Worm (Caenorhabditis elegans) whole organism, late embryonic: ENCODE data around the gene F09C6.15.

Experiments
- F13H6.1 ChIP-seq: sonication (generic microtip); optimal IDR thresholded peaks from 2 replicates; lab custom pipeline; 2016; ENCODE audit warnings: missing genetic modification characterization, missing compliant biosample characterization
- ahr-1 ChIP-seq: sonication (generic microtip); optimal IDR thresholded peaks from 2 replicates; lab custom pipeline; 2016; ENCODE audit warnings: missing genetic modification characterization, missing compliant biosample characterization
- ama-1 ChIP-seq: fragments of 150-350 bp; optimal IDR thresholded peaks from 2 replicates; lab custom pipeline; 2014
- ceh-19 ChIP-seq: fragments of 200-800 bp; sonication (Bioruptor generic); optimal IDR thresholded peaks from 2 replicates; lab custom pipeline; 2018; ENCODE audit warnings: mild to moderate bottlenecking, missing genetic modification characterization, missing compliant biosample characterization
- ceh-2 ChIP-seq: sonication (generic microtip); optimal IDR thresholded peaks from 2 replicates; lab custom pipeline; 2016; ENCODE audit warnings: missing genotype, missing genetic modification characterization, missing compliant biosample characterization
- ceh-22 ChIP-seq: sonication (generic microtip); optimal IDR thresholded peaks from 2 replicates; lab custom pipeline; 2017; ENCODE audit warnings: missing biosample characterization, missing genetic modification characterization
- ceh-31 ChIP-seq: sonication (generic microtip); optimal IDR thresholded peaks from 2 replicates; lab custom pipeline; 2016; ENCODE audit warnings: missing genetic modification characterization, missing compliant biosample characterization
- ceh-48 ChIP-seq: sonication (generic microtip); optimal IDR thresholded peaks from 2 replicates; lab custom pipeline; 2016; ENCODE audit warnings: missing genetic modification characterization, inconsistent platforms, missing compliant biosample characterization
- ceh-9 ChIP-seq: sonication (generic microtip); optimal IDR thresholded peaks from 2 replicates; lab custom pipeline; 2016; ENCODE audit warnings: mild to moderate bottlenecking, missing genetic modification characterization, inconsistent platforms, missing compliant biosample characterization
- che-1 ChIP-seq: sonication (generic microtip); optimal IDR thresholded peaks from 2 replicates; lab custom pipeline; 2016; ENCODE audit warnings: mild to moderate bottlenecking, missing genetic modification characterization, missing compliant biosample characterization
- dmd-4 ChIP-seq: sonication (generic microtip); optimal IDR thresholded peaks from 2 replicates; lab custom pipeline; 2016; ENCODE audit warnings: borderline replicate concordance, missing genetic modification characterization, missing compliant biosample characterization
- elt-2 ChIP-seq: sonication (generic microtip); optimal IDR thresholded peaks from 2 replicates; lab custom pipeline; 2016; ENCODE audit warnings: missing genetic modification reagents, missing genetic modification characterization, missing compliant biosample characterization
- fkh-10 ChIP-seq: fragments of 150-350 bp; optimal IDR thresholded peaks from 2 replicates; lab custom pipeline; 2014; ENCODE audit warnings: missing biosample characterization, missing genetic modification reagents, missing genetic modification characterization
- fkh-6 ChIP-seq: sonication (generic microtip); optimal IDR thresholded peaks from 2 replicates; lab custom pipeline; 2016; ENCODE audit warnings: missing genetic modification characterization, missing compliant biosample characterization
- gmeb-2 ChIP-seq: sonication (generic microtip); optimal IDR thresholded peaks from 2 replicates; lab custom pipeline; 2016; ENCODE audit warnings: missing genetic modification characterization, inconsistent platforms, missing compliant biosample characterization
- hlh-15 ChIP-seq: sonication (generic microtip); optimal IDR thresholded peaks from 2 replicates; lab custom pipeline; 2016; ENCODE audit warnings: missing genetic modification characterization, missing compliant biosample characterization
- hlh-30 ChIP-seq: sonication (generic microtip); optimal IDR thresholded peaks from 2 replicates; lab custom pipeline; 2017; ENCODE audit warnings: antibody characterized with exemption, missing genetic modification characterization, missing compliant biosample characterization; ENCODE audit not compliant: insufficient read depth
- lim-6 ChIP-seq: sonication (generic microtip); optimal IDR thresholded peaks from 2 replicates; lab custom pipeline; 2016; ENCODE audit warnings: missing genetic modification characterization, missing compliant biosample characterization
- lin-11 ChIP-seq: fragments of 200-800 bp; sonication (Bioruptor generic); optimal IDR thresholded peaks from 2 replicates; lab custom pipeline; 2018; ENCODE audit warnings: mild to moderate bottlenecking, missing genetic modification characterization, missing compliant biosample characterization
- nhr-11 ChIP-seq: fragments of 150-350 bp; optimal IDR thresholded peaks from 2 replicates; lab custom pipeline; 2014; ENCODE audit warnings: missing biosample characterization, missing genetic modification characterization
- nhr-232 ChIP-seq: sonication (generic microtip); optimal IDR thresholded peaks from 2 replicates; lab custom pipeline; 2016; ENCODE audit warnings: missing genetic modification characterization, missing compliant biosample characterization
- npax-4 ChIP-seq: sonication (generic microtip); optimal IDR thresholded peaks from 2 replicates; lab custom pipeline; 2016; ENCODE audit warnings: missing genetic modification characterization, missing compliant biosample characterization
- odd-2 ChIP-seq: sonication (generic microtip); optimal IDR thresholded peaks from 2 replicates; lab custom pipeline; 2017; ENCODE audit warnings: antibody characterized with exemption, mild to moderate bottlenecking, missing genetic modification characterization, missing compliant biosample characterization
- pha-2 ChIP-seq: sonication (generic microtip); optimal IDR thresholded peaks from 2 replicates; lab custom pipeline; 2017; ENCODE audit warnings: mild to moderate bottlenecking, missing genetic modification characterization, missing compliant biosample characterization
- pha-4 ChIP-seq: fragments of 150-350 bp; optimal IDR thresholded peaks from 2 replicates; lab custom pipeline; 2018; ENCODE audit warnings: missing biosample characterization, missing genetic modification reagents, missing genetic modification characterization
- pqm-1 ChIP-seq: sonication (generic microtip); optimal IDR thresholded peaks from 2 replicates; lab custom pipeline; 2016; ENCODE audit warnings: missing genetic modification characterization, missing compliant biosample characterization
- ref-2 ChIP-seq: sonication (generic microtip); optimal IDR thresholded peaks from 2 replicates; lab custom pipeline; 2016; ENCODE audit warnings: missing genetic modification characterization, missing compliant biosample characterization
- sox-2 ChIP-seq: fragments of 200-800 bp; sonication (Bioruptor generic); IDR thresholded peaks from 2 replicates; pipeline ENCODE4 v1.3.6; 2022; ENCODE audit warnings: missing genetic modification reagents, missing genetic modification characterization, missing compliant biosample characterization
- tbx-2 ChIP-seq: sonication (generic microtip); optimal IDR thresholded peaks from 2 replicates; lab custom pipeline; 2016; ENCODE audit warnings: missing genetic modification characterization, missing compliant biosample characterization
- unc-3 ChIP-seq, 2 experiments: fragments of 200-800 bp in 1 of 2; sonication (Bioruptor generic) in 1 of 2; sonication (generic microtip) in 1 of 2; conservative IDR thresholded peaks in 1 of 2; optimal IDR thresholded peaks in 1 of 2; 2 replicates each; pipeline versions ENCODE4 v1.3.6 to Lab custom; 2016 to 2022; ENCODE audit warnings: missing compliant biosample characterization in 2 of 2, missing genetic modification characterization in 2 of 2, missing genetic modification reagents in 1 of 2
- unc-42 ChIP-seq: sonication (generic microtip); optimal IDR thresholded peaks from 2 replicates; lab custom pipeline; 2016; ENCODE audit warnings: missing genotype, missing genetic modification characterization, missing compliant biosample characterization
- unc-86 ChIP-seq: sonication (generic microtip); optimal IDR thresholded peaks from 2 replicates; lab custom pipeline; 2016; ENCODE audit warnings: missing genetic modification characterization, missing compliant biosample characterization
- zip-5 ChIP-seq: sonication (generic microtip); optimal IDR thresholded peaks from 2 replicates; lab custom pipeline; 2016; ENCODE audit warnings: missing genetic modification characterization, missing compliant biosample characterization

F09C6.15 gene

ce11 chrV:16902726-16903125, 9.2 kb downstream of the F09C6.15 start, which contains the start of gene srd-68:
srd-68 (minus strand) TSS chrV:16902826.
- no peak for TF ChIP-seq tbx-2 (tag; lab: Kevin White, UChicago)
- TF ChIP-seq hlh-30 (tag; lab: Kevin White, UChicago), result no peak
- no peak for TF ChIP-seq F13H6.1
- TF ChIP-seq npax-4 (tag; lab: Kevin White, UChicago), result no peak
- TF ChIP-seq odd-2 (tag; lab: Kevin White, UChicago), result no peak
- no peak for TF ChIP-seq gmeb-2 (tag; lab: Kevin White, UChicago)
- no peak for TF ChIP-seq hlh-15 (tag; lab: Kevin White, UChicago)
- TF ChIP-seq ahr-1 (tag; lab: Kevin White, UChicago), result no peak
- no peak for TF ChIP-seq lim-6 (tag; lab: Kevin White, UChicago)
- TF ChIP-seq fkh-6 (tag; lab: Kevin White, UChicago), result no peak
- TF ChIP-seq ceh-9, result no peak
- TF ChIP-seq ref-2 (tag; lab: Kevin White, UChicago), result no peak
- no peak for TF ChIP-seq zip-5 (tag; lab: Kevin White, UChicago)
- no peak for TF ChIP-seq ceh-19 (GFP tag; lab: Kevin White, UChicago)
- no peak for TF ChIP-seq pha-4 (tag; lab: Kevin White, UChicago)
- TF ChIP-seq fkh-10 (GFP tag; lab: Kevin White, UChicago), result no peak
- no peak for TF ChIP-seq elt-2
- no peak for TF ChIP-seq nhr-11 (tag; lab: Kevin White, UChicago)

ce11 chrV:16904612-16905011, 11.1 kb downstream of the F09C6.15 start, which contains the start of gene nhr-262:
nhr-262 (plus strand) TSS chrV:16904912.
- TF ChIP-seq sox-2 (GFP tag; lab: Robert Waterston, UW), result no peak
- no peak for TF ChIP-seq npax-4 (tag; lab: Kevin White, UChicago)
- no peak for TF ChIP-seq ceh-31
- no peak for TF ChIP-seq ceh-48 (tag; lab: Kevin White, UChicago)
- no peak for TF ChIP-seq ceh-22 (tag; lab: Kevin White, UChicago)
- TF ChIP-seq ceh-19 (GFP tag; lab: Kevin White, UChicago), result no peak
- no peak for TF ChIP-seq ahr-1 (tag; lab: Kevin White, UChicago)
- TF ChIP-seq unc-42 (tag; lab: Kevin White, UChicago), result no peak
- no peak for TF ChIP-seq ceh-2 (tag; lab: Kevin White, UChicago)

- TF ChIP-seq lin-11 (tag; lab: Kevin White, UChicago), result no peak
- no peak for TF ChIP-seq odd-2 (tag; lab: Kevin White, UChicago)
- TF ChIP-seq che-1 (tag; lab: Kevin White, UChicago), result no peak
- TF ChIP-seq npax-4 (tag; lab: Kevin White, UChicago), result no peak
- TF ChIP-seq pqm-1 (tag; lab: Kevin White, UChicago), result no peak
Measured at ce11 chrV:16909871-16910270, 16.3 kb downstream of the F09C6.15 start, which contains the start of gene F09C6.16. F09C6.16 (minus strand) TSS chrV:16909971.

- TF ChIP-seq lin-11 (tag; lab: Kevin White, UChicago) (no peak), unc-3 (GFP tag; conservative IDR thresholded peaks at IDR 0.05; lab: Robert Waterston, UW) (no peak), unc-3 (tag; optimal IDR thresholded peaks at IDR 0.05; lab: Kevin White, UChicago) (no peak), ref-2 (tag; lab: Kevin White, UChicago) (no peak), unc-86 (tag; lab: Kevin White, UChicago) (no peak), lim-6 (tag; lab: Kevin White, UChicago) (no peak), dmd-4 (tag; lab: Kevin White, UChicago) (no peak), odd-2 (tag; lab: Kevin White, UChicago) (no peak), ceh-19 (GFP tag; lab: Kevin White, UChicago) (no peak), hlh-15 (tag; lab: Kevin White, UChicago) (no peak), pha-2 (tag; lab: Kevin White, UChicago) (no peak), unc-42 (tag; lab: Kevin White, UChicago) (no peak), che-1 (tag; lab: Kevin White, UChicago) (no peak), ama-1 (lab: Kevin White, UChicago) (no peak), nhr-232 (tag; lab: Kevin White, UChicago) (no peak)
Measured at ce11 chrV:16910864-16911263, 17.3 kb downstream of the F09C6.15 start.
